Fruit fly (Drosophila melanogaster) S2 (cell line): ENCODE data around the gene CG43925.

Experiments
- CG8478 ChIP-seq: fragments of >200 bp; optimal IDR thresholded peaks from 2 replicates; lab custom pipeline; 2018
- CTCF ChIP-seq, 2 experiments: fragments of >200 bp; optimal IDR thresholded peaks; 2 replicates each; lab custom pipeline; 2018

DNA sequence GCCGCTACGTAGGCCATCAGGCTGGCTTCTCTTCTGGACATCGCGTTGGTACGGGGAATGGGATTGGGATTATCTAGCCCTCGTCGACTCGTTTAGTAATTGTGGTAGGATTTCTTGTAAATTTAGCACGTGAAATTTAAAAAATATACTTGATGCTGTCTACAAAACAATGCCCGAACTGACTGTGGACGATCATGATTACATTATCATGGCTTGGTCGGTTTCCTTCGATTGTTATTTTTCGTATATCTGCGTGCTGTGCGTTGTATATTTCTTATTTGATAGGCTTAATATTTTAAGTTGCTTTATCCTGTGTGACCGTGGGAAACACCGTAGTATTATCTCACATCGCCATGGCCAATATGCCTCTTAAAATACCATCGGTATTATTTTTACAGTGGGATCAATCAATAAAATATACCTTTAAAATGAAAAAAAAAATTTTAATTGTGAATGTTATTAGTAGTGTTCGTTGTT, 26.8 kb downstream of the CG43925 start, which contains the start of gene CG16972:
- TF ChIP-seq CTCF (optimal IDR thresholded peaks at IDR 0.05; lab: Kevin White, UChicago) (no peak), CG8478 (lab: Kevin White, UChicago) (no peak)
